Worm (Caenorhabditis elegans): ENCODE data around the gene F22H10.1.

DNA sequence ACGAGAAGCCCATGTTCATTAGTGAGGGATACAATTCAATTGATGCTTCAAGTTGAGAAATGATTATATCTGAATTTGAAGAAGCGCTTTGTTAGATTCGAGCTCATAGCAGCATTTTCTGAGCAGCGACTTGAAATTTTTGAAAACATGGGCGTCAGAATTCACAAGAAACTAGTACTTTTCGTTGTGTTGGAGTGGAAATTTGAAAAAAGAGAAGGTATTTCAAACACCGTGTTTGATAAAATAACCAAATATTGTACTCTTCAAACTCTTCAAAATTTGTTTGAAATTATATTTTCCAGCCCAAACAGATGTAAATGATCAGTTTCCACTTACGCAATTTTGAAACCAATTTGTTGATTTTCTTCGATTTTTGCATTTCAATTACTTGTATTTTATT, 42.7 kb downstream of the F22H10.1 start, which contains the start of gene C10E2.2:
- TF ChIP-seq him-1 (tag; optimal IDR thresholded peaks at IDR 0.05) (no peak), dao-5 (tag; optimal IDR thresholded peaks at IDR 0.05) (no peak)

Data from whole organism, L4/young adult.